Worm (Caenorhabditis elegans) whole organism, L4/young adult: ENCODE data around the gene fnta-1.

Experiments
- W03F9.2 ChIP-seq: fragments of 150-350 bp; optimal IDR thresholded peaks from 2 replicates; lab custom pipeline; 2014; ENCODE audit warnings: missing biosample characterization, missing genetic modification characterization
- dao-5 ChIP-seq: sonication (generic microtip); optimal IDR thresholded peaks from 2 replicates; lab custom pipeline; 2016; ENCODE audit warnings: missing genotype, missing genetic modification characterization, moderate library complexity, missing compliant biosample characterization
- him-1 ChIP-seq: sonication (generic microtip); optimal IDR thresholded peaks from 2 replicates; lab custom pipeline; 2016; ENCODE audit warnings: missing genotype, missing genetic modification reagents, missing genetic modification characterization, missing compliant biosample characterization

DNA sequence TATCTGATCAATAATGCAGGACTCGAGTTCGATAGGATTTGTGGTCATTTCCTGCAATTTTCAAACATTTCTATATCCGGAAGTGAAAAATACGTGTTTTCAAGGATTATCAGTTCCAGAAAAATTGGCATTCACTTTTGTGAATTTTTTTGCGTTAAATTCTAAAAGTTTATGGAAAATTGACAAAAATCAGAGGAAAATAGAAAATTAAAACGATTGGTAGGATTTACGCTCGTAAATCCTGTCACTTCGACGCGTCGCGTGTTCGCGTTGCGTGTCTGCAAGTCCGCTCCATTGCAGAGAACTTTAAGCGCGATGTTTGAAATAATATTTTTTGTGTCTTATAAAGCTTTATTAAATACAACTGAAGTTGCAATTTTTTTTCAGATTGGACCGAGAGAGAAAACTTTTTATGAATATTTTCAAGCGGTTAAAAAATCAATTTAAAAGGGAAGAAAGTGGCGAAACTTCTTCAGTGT is 15.3 kb upstream of the fnta-1 start, which contains the start of gene rcat-1:
- peak; percentile 56 for TF ChIP-seq W03F9.2
- TF ChIP-seq dao-5 (tag; lab: Kevin White, UChicago), result no peak
- TF ChIP-seq him-1 (tag; lab: Kevin White, UChicago), result no peak
